Fruit fly (Drosophila melanogaster): ENCODE data around the gene Idgf1.

Gene Idgf1

dm6 chr2L:16491123-16491751, 46.2 kb downstream of the Idgf1 start, which contains the start of gene Tpr2 (continued):
- TF ChIP-seq CG15514 (GFP tag; optimal IDR thresholded peaks at IDR 0.05) (peak; percentile 78), MESR4 (GFP tag; optimal IDR thresholded peaks at IDR 0.05) (peak; percentile 98), CG11247 (GFP tag; IDR thresholded peaks at IDR 0.05) (no peak), lola (GFP tag; optimal IDR thresholded peaks at IDR 0.05) (peak in 1 of 3 experiments; percentile 22), Oli (tag; optimal IDR thresholded peaks at IDR 0.05) (peak; percentile 23), gem (tag; optimal IDR thresholded peaks at IDR 0.05) (peak; percentile 55), twi (tag; optimal IDR thresholded peaks at IDR 0.05) (peak; percentile 66), z (GFP tag; IDR thresholded peaks at IDR 0.05) (no peak), B-H2 (GFP tag; optimal IDR thresholded peaks at IDR 0.05) (peak; percentile 83), sens-2 (GFP tag; IDR thresholded peaks at IDR 0.05) (no peak), Chrac-16 (GFP tag; optimal IDR thresholded peaks at IDR 0.05) (peak; percentile 36), CG5180 (GFP tag; optimal IDR thresholded peaks at IDR 0.05) (no peak), luna (GFP tag; optimal IDR thresholded peaks at IDR 0.05) (peak; percentile 47), CG9797 (GFP tag; optimal IDR thresholded peaks at IDR 0.05) (peak; percentile 61), CG33557 (GFP tag; optimal IDR thresholded peaks at IDR 0.05) (peak; percentile 71), CG12659 (GFP tag; optimal IDR thresholded peaks at IDR 0.05) (peak; percentile 87), zen2 (GFP tag; IDR thresholded peaks at IDR 0.05; ENCODE audit: partially characterized antibody) (no peak; the same call in 2 of the 3 replicates), Gsc (GFP tag; IDR thresholded peaks at IDR 0.05) (no peak), CG43689 (GFP tag; IDR thresholded peaks at IDR 0.05) (no peak), CG14710 (tag; optimal IDR thresholded peaks at IDR 0.05) (peak; percentile 84), CG17359 (tag; optimal IDR thresholded peaks at IDR 0.05) (peak; percentile 28), emc (GFP tag; optimal IDR thresholded peaks at IDR 0.05) (peak; percentile 38), zfh2 (GFP tag; optimal IDR thresholded peaks at IDR 0.05) (peak; percentile 11), corto (GFP tag; optimal IDR thresholded peaks at IDR 0.05) (no peak), CG1832 (GFP tag; optimal IDR thresholded peaks at IDR 0.05) (no peak), CG32532 (GFP tag; IDR thresholded peaks at IDR 0.05) (no peak), Ssrp (tag; optimal IDR thresholded peaks at IDR 0.05) (peak; percentile 38), CG42726 (GFP tag; IDR thresholded peaks at IDR 0.05; ENCODE audit: partially characterized antibody) (peak; percentile 78), Blimp-1 (GFP tag; optimal IDR thresholded peaks at IDR 0.05) (peak; percentile 24), CG8388 (GFP tag; optimal IDR thresholded peaks at IDR 0.05) (peak; percentile 27), row (GFP tag; IDR thresholded peaks at IDR 0.05) (peak; percentile 88), bab2 (GFP tag; optimal IDR thresholded peaks at IDR 0.05) (peak; percentile 44), CG10959 (GFP tag; IDR thresholded peaks at IDR 0.05) (no peak), dm (GFP tag; optimal IDR thresholded peaks at IDR 0.05) (peak; percentile 95), gsb-n (tag; optimal IDR thresholded peaks at IDR 0.05) (peak; percentile 80), Lpt (GFP tag; optimal IDR thresholded peaks at IDR 0.05) (no peak), ci (GFP tag; IDR thresholded peaks at IDR 0.05) (peak; percentile 75), dimm (GFP tag; IDR thresholded peaks at IDR 0.05) (no peak), lmd (GFP tag; IDR thresholded peaks at IDR 0.05) (0 out of 2 replicates have a peak, but pooled peaks have one; percentile 4)
